Worm (Caenorhabditis elegans) whole organism, early embryonic: ENCODE data around the gene ZK1307.9.

Source experiments
- B0310.2 ChIP-seq: sonication (generic microtip); optimal IDR thresholded peaks from 2 replicates; lab custom pipeline; 2016; ENCODE audit warnings: mild to moderate bottlenecking, missing genetic modification characterization, missing compliant biosample characterization
- F13C5.2 ChIP-seq: sonication (generic microtip); optimal IDR thresholded peaks from 2 replicates; lab custom pipeline; 2017; ENCODE audit warnings: mild to moderate bottlenecking, missing genetic modification characterization, inconsistent platforms, missing compliant biosample characterization
- aly-1 ChIP-seq: sonication (generic microtip); optimal IDR thresholded peaks from 2 replicates; lab custom pipeline; 2016; ENCODE audit warnings: missing genetic modification characterization, missing compliant biosample characterization
- ama-1 ChIP-seq: fragments of 150-350 bp; optimal IDR thresholded peaks from 2 replicates; lab custom pipeline; 2014
- ceh-13 ChIP-seq: fragments of 200-800 bp; sonication (Bioruptor generic); optimal IDR thresholded peaks from 2 replicates; lab custom pipeline; 2018; ENCODE audit warnings: mild to moderate bottlenecking, missing genetic modification characterization, missing compliant biosample characterization
- ceh-36 ChIP-seq: sonication (generic microtip); optimal IDR thresholded peaks from 2 replicates; lab custom pipeline; 2016; ENCODE audit warnings: missing genetic modification characterization, inconsistent platforms, missing compliant biosample characterization
- ets-7 ChIP-seq: sonication (generic microtip); optimal IDR thresholded peaks from 2 replicates; lab custom pipeline; 2016; ENCODE audit warnings: missing genotype, missing genetic modification characterization, missing compliant biosample characterization
- flt-1 ChIP-seq: fragments of 200-800 bp; sonication (Bioruptor generic); IDR thresholded peaks from 2 replicates; pipeline ENCODE4 v1.3.6; 2022; ENCODE audit warnings: missing genetic modification characterization, missing compliant biosample characterization
- hmbx-1 ChIP-seq: sonication (generic microtip); optimal IDR thresholded peaks from 2 replicates; lab custom pipeline; 2016; ENCODE audit warnings: mild to moderate bottlenecking, missing genetic modification characterization, missing compliant biosample characterization
- hmg-4 ChIP-seq: fragments of 200-800 bp; sonication (Bioruptor generic); optimal IDR thresholded peaks from 2 replicates; lab custom pipeline; 2018; ENCODE audit warnings: mild to moderate bottlenecking, missing genetic modification characterization, missing compliant biosample characterization
- hnd-1 ChIP-seq: sonication (generic microtip); optimal IDR thresholded peaks from 2 replicates; lab custom pipeline; 2016; ENCODE audit warnings: missing genetic modification characterization, missing compliant biosample characterization
- pes-1 ChIP-seq: fragments of 200-800 bp; sonication (Bioruptor generic); IDR thresholded peaks from 2 replicates; pipeline ENCODE4 v1.3.6; 2022; ENCODE audit warnings: missing genetic modification reagents, missing genetic modification characterization, missing compliant biosample characterization
- scrt-1 ChIP-seq: fragments of 200-800 bp; sonication (Bioruptor generic); IDR thresholded peaks from 2 replicates; pipeline ENCODE4 v1.3.6; 2022; ENCODE audit warnings: missing genetic modification characterization, missing compliant biosample characterization
- sea-1 ChIP-seq: fragments of 200-800 bp; sonication (Bioruptor generic); conservative IDR thresholded peaks from 2 replicates; pipeline ENCODE4 v1.3.6; 2022; ENCODE audit warnings: missing genetic modification characterization, missing compliant biosample characterization
- tbx-11 ChIP-seq: fragments of 200-800 bp; sonication (Bioruptor generic); IDR thresholded peaks from 2 replicates; pipeline ENCODE4 v1.3.6; 2022; ENCODE audit warnings: missing genetic modification characterization, missing compliant biosample characterization
- tbx-37 ChIP-seq: fragments of 200-800 bp; sonication (Bioruptor generic); conservative IDR thresholded peaks from 2 replicates; pipeline ENCODE4 v1.3.6; 2022; ENCODE audit warnings: missing genetic modification reagents, missing genetic modification characterization, missing compliant biosample characterization
- tra-4 ChIP-seq: sonication (generic microtip); optimal IDR thresholded peaks from 2 replicates; lab custom pipeline; 2017; ENCODE audit warnings: missing genetic modification characterization, missing compliant biosample characterization

Gene ZK1307.9

ce11 chrII:9674678-9675077, 25.4 kb downstream of the ZK1307.9 start, which contains the start of gene arc-1:
arc-1 (plus strand) TSS chrII:9674978.
- TF ChIP-seq tbx-11 (GFP tag; lab: Robert Waterston, UW), result no peak
- no peak for TF ChIP-seq F13C5.2 (tag; lab: Kevin White, UChicago)
- no peak for TF ChIP-seq B0310.2 (tag; lab: Kevin White, UChicago)
- TF ChIP-seq tra-4 (tag; lab: Kevin White, UChicago), result no peak
- TF ChIP-seq ets-7 (tag; lab: Kevin White, UChicago), result no peak
- no peak for TF ChIP-seq ceh-13
- TF ChIP-seq scrt-1 (GFP tag; lab: Robert Waterston, UW), result no peak
- no peak for TF ChIP-seq flt-1 (GFP tag; lab: Robert Waterston, UW)
- TF ChIP-seq hnd-1 (tag; lab: Kevin White, UChicago), result no peak
- TF ChIP-seq aly-1 (tag; lab: Kevin White, UChicago), result no peak
- TF ChIP-seq hmg-4 (GFP tag; lab: Kevin White, UChicago), result no peak
- no peak for TF ChIP-seq ama-1 (lab: Kevin White, UChicago)
- no peak for TF ChIP-seq pes-1 (GFP tag; lab: Robert Waterston, UW)
- TF ChIP-seq hmbx-1 (tag; lab: Kevin White, UChicago), result no peak
- TF ChIP-seq ceh-36 (tag; lab: Kevin White, UChicago), result no peak
- TF ChIP-seq tbx-37, result no peak
- no peak for TF ChIP-seq sea-1 (GFP tag; lab: Robert Waterston, UW)

ce11 chrII:9677470-9677869, 28.2 kb downstream of the ZK1307.9 start:
- no peak for TF ChIP-seq hmg-4 (GFP tag; lab: Kevin White, UChicago)
- no peak for TF ChIP-seq hnd-1 (tag; lab: Kevin White, UChicago)
- no peak for TF ChIP-seq pes-1 (GFP tag; lab: Robert Waterston, UW)
- no peak for TF ChIP-seq hmbx-1 (tag; lab: Kevin White, UChicago)
- no peak for TF ChIP-seq ama-1 (lab: Kevin White, UChicago)
- TF ChIP-seq F13C5.2 (tag; lab: Kevin White, UChicago), result no peak
- TF ChIP-seq ceh-36 (tag; lab: Kevin White, UChicago), result no peak
- TF ChIP-seq tbx-11 (GFP tag; lab: Robert Waterston, UW), result no peak
- no peak for TF ChIP-seq ceh-13

- no peak for TF ChIP-seq sea-1 (GFP tag; lab: Robert Waterston, UW)
- TF ChIP-seq ets-7 (tag; lab: Kevin White, UChicago), result no peak
- no peak for TF ChIP-seq tbx-37
- no peak for TF ChIP-seq tra-4 (tag; lab: Kevin White, UChicago)
- TF ChIP-seq hnd-1 (tag; lab: Kevin White, UChicago), result no peak
- no peak for TF ChIP-seq ceh-36 (tag; lab: Kevin White, UChicago)
- no peak for TF ChIP-seq tbx-11 (GFP tag; lab: Robert Waterston, UW)
- TF ChIP-seq flt-1 (GFP tag; lab: Robert Waterston, UW), result no peak
- no peak for TF ChIP-seq ceh-13
- no peak for TF ChIP-seq hmg-4 (GFP tag; lab: Kevin White, UChicago)
- TF ChIP-seq aly-1 (tag; lab: Kevin White, UChicago), result no peak
- no peak for TF ChIP-seq ama-1 (lab: Kevin White, UChicago)
- TF ChIP-seq hmbx-1 (tag; lab: Kevin White, UChicago), result no peak
- TF ChIP-seq pes-1 (GFP tag; lab: Robert Waterston, UW), result no peak
These were observed 30.6 kb downstream of the ZK1307.9 start for ce11 chrII:9679842-9680241.

- TF ChIP-seq hnd-1 (tag; lab: Kevin White, UChicago) (no peak), F13C5.2 (tag; lab: Kevin White, UChicago) (no peak), pes-1 (GFP tag; lab: Robert Waterston, UW) (no peak), ets-7 (tag; lab: Kevin White, UChicago) (no peak), aly-1 (tag; lab: Kevin White, UChicago) (no peak), ama-1 (lab: Kevin White, UChicago) (no peak), hmg-4 (GFP tag; lab: Kevin White, UChicago) (no peak), sea-1 (GFP tag; lab: Robert Waterston, UW) (no peak), flt-1 (GFP tag; lab: Robert Waterston, UW) (no peak), tbx-11 (GFP tag; lab: Robert Waterston, UW) (no peak), ceh-36 (tag; lab: Kevin White, UChicago) (no peak), ceh-13 (no peak), B0310.2 (tag; lab: Kevin White, UChicago) (no peak), tbx-37 (no peak), tra-4 (tag; lab: Kevin White, UChicago) (no peak), hmbx-1 (tag; lab: Kevin White, UChicago) (no peak), scrt-1 (GFP tag; lab: Robert Waterston, UW) (no peak)
These were observed 31.2 kb downstream of the ZK1307.9 start, which contains the start of gene ZK1320.13 for ce11 chrII:9680493-9680892. ZK1320.13 (plus strand) TSS chrII:9680793.

- TF ChIP-seq ama-1 (lab: Kevin White, UChicago) (no peak), B0310.2 (tag; lab: Kevin White, UChicago) (no peak), scrt-1 (GFP tag; lab: Robert Waterston, UW) (no peak), tra-4 (tag; lab: Kevin White, UChicago) (no peak), hnd-1 (tag; lab: Kevin White, UChicago) (no peak), flt-1 (GFP tag; lab: Robert Waterston, UW) (no peak), pes-1 (GFP tag; lab: Robert Waterston, UW) (no peak), tbx-37 (no peak), ceh-36 (tag; lab: Kevin White, UChicago) (no peak), F13C5.2 (tag; lab: Kevin White, UChicago) (no peak), ceh-13 (no peak), hmbx-1 (tag; lab: Kevin White, UChicago) (no peak), tbx-11 (GFP tag; lab: Robert Waterston, UW) (no peak), sea-1 (GFP tag; lab: Robert Waterston, UW) (no peak), aly-1 (tag; lab: Kevin White, UChicago) (no peak), hmg-4 (GFP tag; lab: Kevin White, UChicago) (no peak), ets-7 (tag; lab: Kevin White, UChicago) (no peak)
These were observed 32.8 kb downstream of the ZK1307.9 start for ce11 chrII:9682044-9682443.

ce11 chrII:9684175-9684574, 34.9 kb downstream of the ZK1307.9 start:
- no peak for TF ChIP-seq scrt-1 (GFP tag; lab: Robert Waterston, UW)
- no peak for TF ChIP-seq B0310.2 (tag; lab: Kevin White, UChicago)
- no peak for TF ChIP-seq hmbx-1 (tag; lab: Kevin White, UChicago)
- no peak for TF ChIP-seq hnd-1 (tag; lab: Kevin White, UChicago)
- TF ChIP-seq pes-1 (GFP tag; lab: Robert Waterston, UW), result no peak
- no peak for TF ChIP-seq sea-1 (GFP tag; lab: Robert Waterston, UW)
- TF ChIP-seq F13C5.2 (tag; lab: Kevin White, UChicago), result no peak
